Fruit fly (Drosophila melanogaster): ENCODE measurements around the gene dpr5.
A peak's percentile ranks its signal among the peaks of the same experiment; 100 is the strongest.

dpr5 gene

dm6 chr3R:11460502-11461358 lies 39.1 kb upstream of the dpr5 start, which contains the start of gene PGRP-LB:
PGRP-LB (minus strand) TSS chr3R:11460552.
- TF ChIP-seq CG8319 (GFP tag; optimal IDR thresholded peaks at IDR 0.05): no peak
- TF ChIP-seq eg (GFP tag; IDR thresholded peaks at IDR 0.05): no peak
- TF ChIP-seq Sox102F (GFP tag; optimal IDR thresholded peaks at IDR 0.05): no peak
- no peak for TF ChIP-seq CG9139 (GFP tag; optimal IDR thresholded peaks at IDR 0.05)
- TF ChIP-seq dsx (GFP tag; optimal IDR thresholded peaks at IDR 0.05; ENCODE audit: poor library complexity, severe bottlenecking): no peak
- TF ChIP-seq CG34406 (GFP tag; optimal IDR thresholded peaks at IDR 0.05): no peak
- no peak for TF ChIP-seq CG6163 (GFP tag; IDR thresholded peaks at IDR 0.05)
- no peak for TF ChIP-seq CG11294 (GFP tag; IDR thresholded peaks at IDR 0.05)
- no peak for TF ChIP-seq CG1621 (tag; optimal IDR thresholded peaks at IDR 0.05)
- no peak for TF ChIP-seq CG10631 (GFP tag; optimal IDR thresholded peaks at IDR 0.05)
- TF ChIP-seq achi (GFP tag; optimal IDR thresholded peaks at IDR 0.05): no peak
- TF ChIP-seq lz (GFP tag; optimal IDR thresholded peaks at IDR 0.05): peak; percentile 25
- peak; percentile 51 for TF ChIP-seq Eip78C (GFP tag)
- no peak for TF ChIP-seq acj6 (GFP tag; optimal IDR thresholded peaks at IDR 0.05)
- peak; percentile 9 for TF ChIP-seq esn (GFP tag; optimal IDR thresholded peaks at IDR 0.05)
- no peak for TF ChIP-seq CG4318 (GFP tag; optimal IDR thresholded peaks at IDR 0.05)
- TF ChIP-seq CG3919 (GFP tag; optimal IDR thresholded peaks at IDR 0.05): no peak
- no peak for TF ChIP-seq cyc (GFP tag; optimal IDR thresholded peaks at IDR 0.05)
- TF ChIP-seq Sox15 (GFP tag; optimal IDR thresholded peaks at IDR 0.05): no peak
- TF ChIP-seq Eip93F (GFP tag; optimal IDR thresholded peaks at IDR 0.05): no peak
- no peak for TF ChIP-seq CG6854 (GFP tag; optimal IDR thresholded peaks at IDR 0.05)
- no peak for TF ChIP-seq net (GFP tag; optimal IDR thresholded peaks at IDR 0.05)
- TF ChIP-seq CG10669 (GFP tag; optimal IDR thresholded peaks at IDR 0.05): no peak
- TF ChIP-seq fd85E (GFP tag; optimal IDR thresholded peaks at IDR 0.05): no peak
- no peak for TF ChIP-seq Hr38 (GFP tag; optimal IDR thresholded peaks at IDR 0.05)
- TF ChIP-seq CG8632 (GFP tag; optimal IDR thresholded peaks at IDR 0.05): no peak
- TF ChIP-seq dac (GFP tag; optimal IDR thresholded peaks at IDR 0.05): no peak
- peak; percentile 51 for TF ChIP-seq CG32006 (GFP tag; optimal IDR thresholded peaks at IDR 0.05)
- no peak for TF ChIP-seq Lpt (GFP tag; optimal IDR thresholded peaks at IDR 0.05)
- TF ChIP-seq Ets21C (GFP tag; optimal IDR thresholded peaks at IDR 0.05): no peak
- no peak for TF ChIP-seq Eip75B (GFP tag; optimal IDR thresholded peaks at IDR 0.05)
- no peak for TF ChIP-seq salr (GFP tag; optimal IDR thresholded peaks at IDR 0.05)
- TF ChIP-seq spab (GFP tag; optimal IDR thresholded peaks at IDR 0.05): no peak
- TF ChIP-seq CG8119 (GFP tag; IDR thresholded peaks at IDR 0.05): no peak
- no peak for TF ChIP-seq CG7368 (GFP tag; optimal IDR thresholded peaks at IDR 0.05)
- peak; percentile 7 for TF ChIP-seq pdm3 (GFP tag; optimal IDR thresholded peaks at IDR 0.05)
- TF ChIP-seq CG6808 (GFP tag; optimal IDR thresholded peaks at IDR 0.05): no peak
- no peak for TF ChIP-seq vri (GFP tag; optimal IDR thresholded peaks at IDR 0.05)
- TF ChIP-seq Hr4 (GFP tag; optimal IDR thresholded peaks at IDR 0.05): peak; percentile 11
- TF ChIP-seq CG11902 (GFP tag; optimal IDR thresholded peaks at IDR 0.05): no peak
- no peak for TF ChIP-seq CG3032 (tag; optimal IDR thresholded peaks at IDR 0.05)
- no peak for TF ChIP-seq CG11762 (GFP tag; optimal IDR thresholded peaks at IDR 0.05; ENCODE audit: insufficient read depth)
- peak; percentile 24 for TF ChIP-seq CG31627 (GFP tag; optimal IDR thresholded peaks at IDR 0.05)
- TF ChIP-seq Gug (GFP tag; IDR thresholded peaks at IDR 0.05): no peak
- TF ChIP-seq Met (GFP tag; optimal IDR thresholded peaks at IDR 0.05): peak; percentile 6
- no peak for TF ChIP-seq ss (GFP tag; optimal IDR thresholded peaks at IDR 0.05)
- no peak for TF ChIP-seq Blimp-1 (GFP tag; optimal IDR thresholded peaks at IDR 0.05)
- peak; percentile 75 for TF ChIP-seq svp (GFP tag)
- TF ChIP-seq CG6276 (GFP tag; optimal IDR thresholded peaks at IDR 0.05): no peak
- no peak for TF ChIP-seq Ets96B (tag; optimal IDR thresholded peaks at IDR 0.05)
- TF ChIP-seq CG15336 (GFP tag; IDR thresholded peaks at IDR 0.05): no peak
